Worm (Caenorhabditis elegans) whole organism, L4/young adult: ENCODE data around the gene math-22.
"Not testable (repeated sequence)": the region's sequence is repeated elsewhere in the genome, so short reads cannot be mapped to it uniquely, and the experiment has no call there.

Experiments used
- W03F9.2 ChIP-seq: fragments of 150-350 bp; optimal IDR thresholded peaks from 2 replicates; lab custom pipeline; 2014; ENCODE audit warnings: missing biosample characterization, missing genetic modification characterization
- dao-5 ChIP-seq: sonication (generic microtip); optimal IDR thresholded peaks from 2 replicates; lab custom pipeline; 2016; ENCODE audit warnings: missing genotype, missing genetic modification characterization, moderate library complexity, missing compliant biosample characterization
- him-1 ChIP-seq: sonication (generic microtip); optimal IDR thresholded peaks from 2 replicates; lab custom pipeline; 2016; ENCODE audit warnings: missing genotype, missing genetic modification reagents, missing genetic modification characterization, missing compliant biosample characterization

Gene math-22

DNA sequence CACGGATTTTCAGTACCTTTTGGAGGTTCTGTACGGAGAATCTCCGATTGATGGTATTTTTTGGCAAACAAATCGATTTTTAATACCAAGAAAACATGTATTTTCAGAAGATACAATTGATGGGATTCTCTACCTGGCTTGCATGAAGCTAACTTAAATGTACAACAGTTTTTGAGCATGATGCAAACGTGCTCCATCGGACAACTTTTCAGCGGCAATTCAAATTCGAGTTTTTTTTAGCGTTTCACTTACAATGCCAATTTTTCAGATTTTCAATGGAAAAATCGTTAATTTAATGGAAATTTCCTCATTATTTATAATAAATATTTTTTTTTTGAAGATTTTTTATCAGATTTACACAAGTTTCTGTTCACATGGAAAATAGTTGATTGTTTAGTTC, 23.4 kb downstream of the math-22 start:
- TF ChIP-seq him-1: no peak
- TF ChIP-seq dao-5 (tag; lab: Kevin White, UChicago): no peak
- no peak for TF ChIP-seq W03F9.2 (tag; lab: Kevin White, UChicago)

DNA sequence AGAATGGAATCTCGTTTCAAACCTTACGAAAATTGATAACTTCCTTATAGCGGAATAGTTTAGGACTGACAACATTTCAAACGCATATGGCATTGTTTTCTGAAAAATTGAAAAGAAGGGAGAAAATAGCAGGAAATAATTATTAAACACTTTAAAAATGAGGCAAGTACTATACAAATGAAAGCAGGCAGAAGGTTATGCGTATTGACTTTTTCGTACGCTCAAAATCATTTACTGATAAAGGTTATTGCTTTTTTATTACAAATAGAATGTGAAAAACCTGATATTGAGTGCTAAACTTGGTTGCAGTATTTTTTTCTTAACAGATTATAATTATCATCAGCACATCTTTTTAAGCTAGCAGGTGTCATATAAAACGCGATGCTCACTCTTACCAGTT, 34.4 kb downstream of the math-22 start, which contains the start of gene ZK250.13:
ZK250.13 (minus strand) TSS at position 101 of the 400 bp plus-strand sequence.
- no peak for TF ChIP-seq dao-5 (tag; lab: Kevin White, UChicago)
- TF ChIP-seq him-1: no peak
- no peak for TF ChIP-seq W03F9.2 (tag; lab: Kevin White, UChicago)

DNA sequence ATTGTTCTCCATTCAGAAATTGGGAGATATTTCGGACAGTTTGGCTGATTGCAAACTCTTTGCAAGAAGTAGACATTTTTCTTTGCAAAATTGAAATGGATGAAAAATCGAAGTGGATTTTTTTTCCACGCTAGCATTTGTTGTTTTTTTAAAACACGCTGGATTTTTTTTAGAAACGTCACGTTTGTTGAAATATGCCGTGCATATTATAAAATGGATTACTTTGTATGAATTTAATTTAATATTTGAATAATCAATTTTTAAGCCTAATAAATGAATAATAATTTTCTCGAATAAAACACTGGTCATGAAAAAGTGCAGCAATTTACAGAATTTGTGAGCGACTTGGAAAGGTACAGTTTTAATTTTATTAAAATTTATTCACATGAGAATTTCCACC, 39.9 kb downstream of the math-22 start, which contains the start of gene ZK250.14:
ZK250.14 (minus strand) TSS at position 101 of the 400 bp plus-strand sequence.
- TF ChIP-seq dao-5 (tag; lab: Kevin White, UChicago): no peak
- no peak for TF ChIP-seq him-1
- TF ChIP-seq W03F9.2 (tag; lab: Kevin White, UChicago): no peak

- no peak for TF ChIP-seq dao-5 (tag; lab: Kevin White, UChicago)
- TF ChIP-seq W03F9.2 (tag; lab: Kevin White, UChicago): no peak
- no peak for TF ChIP-seq him-1
Measured at ce11 chrII:1946427-1946826, 41.2 kb downstream of the math-22 start, which contains the start of gene math-48. Gene math-48 (minus strand): TSS chrII:1946527.

ce11 chrII:1948393-1948792, 43.2 kb downstream of the math-22 start, which contains the start of gene ZK250.2:
Gene ZK250.2 (plus strand): TSS chrII:1948693.
- TF ChIP-seq dao-5 (tag; lab: Kevin White, UChicago); W03F9.2 (tag; lab: Kevin White, UChicago); him-1: not testable (repeated sequence)

DNA sequence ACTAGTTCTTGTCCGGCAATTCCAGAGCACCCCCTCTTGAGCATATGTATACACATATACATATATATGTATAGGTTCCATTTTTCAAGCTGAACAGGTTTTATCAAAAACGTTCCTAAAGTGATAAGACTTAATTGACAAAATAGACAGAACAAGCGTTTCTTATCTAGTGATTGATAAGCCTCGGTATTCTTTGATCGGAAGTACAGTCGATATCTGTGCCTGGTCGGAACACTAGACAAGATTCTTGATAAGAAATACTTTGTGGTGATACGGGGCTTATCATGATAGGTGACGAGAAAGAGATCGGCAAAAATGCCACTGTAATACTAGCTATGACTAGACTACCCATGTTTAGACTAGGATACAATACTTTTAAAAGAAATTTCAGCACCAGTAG, 43.9 kb downstream of the math-22 start:
- TF ChIP-seq dao-5 (tag; lab: Kevin White, UChicago) (no peak), W03F9.2 (tag; lab: Kevin White, UChicago) (no peak), him-1 (no peak)

- TF ChIP-seq W03F9.2 (tag; lab: Kevin White, UChicago); dao-5 (tag; lab: Kevin White, UChicago); him-1: not testable (repeated sequence)
Measured at ce11 chrII:1955568-1955967, 50.4 kb downstream of the math-22 start, which contains the start of gene math-49. Gene math-49 (minus strand): TSS chrII:1955668.
